Fruit fly (Drosophila melanogaster) whole organism, embryonic: ENCODE measurements around the gene CG8149.

Experiments
- B-H1 ChIP-seq: fragments of 200-800 bp; sonication (Bioruptor generic); IDR thresholded peaks from 3 replicates; pipeline ENCODE4 v1.3.6; 2022; ENCODE audit warnings: missing biosample characterization, missing genetic modification characterization
- B-H2 ChIP-seq: fragments of 200-800 bp; sonication (Bioruptor generic); optimal IDR thresholded peaks from 2 replicates; lab custom pipeline; 2018; ENCODE audit warnings: missing biosample characterization, mild to moderate bottlenecking, missing genetic modification characterization
- Blimp-1 ChIP-seq: fragments of 200-800 bp; sonication (Bioruptor generic); optimal IDR thresholded peaks from 3 replicates; lab custom pipeline; 2018; ENCODE audit warnings: missing biosample characterization, missing genetic modification characterization, mild to moderate bottlenecking, moderate library complexity, missing genetic modification reagents
- CG10209 ChIP-seq: fragments of 200-800 bp; sonication (Bioruptor generic); optimal IDR thresholded peaks from 3 replicates; lab custom pipeline; 2017; ENCODE audit warnings: missing biosample characterization, mild to moderate bottlenecking, missing genetic modification characterization, missing genetic modification reagents
- CG10543 ChIP-seq: fragments of 200-800 bp; sonication (Bioruptor generic); optimal IDR thresholded peaks from 3 replicates; lab custom pipeline; 2017; ENCODE audit warnings: missing biosample characterization, mild to moderate bottlenecking, missing genetic modification characterization, moderate library complexity
- CG11560 ChIP-seq: fragments of 200-800 bp; sonication (Bioruptor generic); IDR thresholded peaks from 3 replicates; pipeline ENCODE4 v1.3.6; 2022; ENCODE audit warnings: missing biosample characterization, missing genetic modification characterization
- CG12071 ChIP-seq: fragments of 200-800 bp; sonication (Bioruptor generic); optimal IDR thresholded peaks from 3 replicates; lab custom pipeline; 2018; ENCODE audit warnings: missing biosample characterization, mild to moderate bottlenecking, missing genetic modification characterization
- CG12744 ChIP-seq: fragments of 200-800 bp; sonication (Bioruptor generic); optimal IDR thresholded peaks from 2 replicates; lab custom pipeline; 2016; ENCODE audit warnings: missing biosample characterization, missing genetic modification characterization
- CG15269 ChIP-seq: fragments of 200-800 bp; sonication (Bioruptor generic); optimal IDR thresholded peaks from 2 replicates; lab custom pipeline; 2018; ENCODE audit warnings: missing biosample characterization, mild to moderate bottlenecking, missing genetic modification characterization, moderate library complexity
- CG15514 ChIP-seq: fragments of 200-800 bp; sonication (Bioruptor generic); optimal IDR thresholded peaks from 3 replicates; lab custom pipeline; 2017; ENCODE audit warnings: missing biosample characterization, missing genetic modification characterization, mild to moderate bottlenecking, moderate library complexity, missing genetic modification reagents
- CG17359 ChIP-seq: fragments of 200-800 bp; sonication (Bioruptor generic); optimal IDR thresholded peaks from 3 replicates; lab custom pipeline; 2018; ENCODE audit warnings: missing biosample characterization, mild to moderate bottlenecking, missing genetic modification characterization, moderate library complexity
- CG2199 ChIP-seq: fragments of 200-800 bp; sonication (Bioruptor generic); IDR thresholded peaks from 3 replicates; pipeline ENCODE4 v1.3.6; 2022; ENCODE audit warnings: missing biosample characterization, missing genetic modification characterization
- CG30403 ChIP-seq: fragments of 200-800 bp; sonication (Bioruptor generic); optimal IDR thresholded peaks from 3 replicates; lab custom pipeline; 2016; ENCODE audit warnings: missing biosample characterization, missing genetic modification characterization
- CG33213 ChIP-seq: fragments of 200-800 bp; sonication (Bioruptor generic); optimal IDR thresholded peaks from 3 replicates; lab custom pipeline; 2016; ENCODE audit warnings: missing biosample characterization, missing genetic modification characterization
- CG8944 ChIP-seq: fragments of 200-800 bp; sonication (Bioruptor generic); optimal IDR thresholded peaks from 3 replicates; lab custom pipeline; 2016; ENCODE audit warnings: missing biosample characterization, missing genetic modification characterization
- CHES-1-like ChIP-seq: fragments of 200-800 bp; sonication (Bioruptor generic); optimal IDR thresholded peaks from 2 replicates; lab custom pipeline; 2016; ENCODE audit warnings: missing biosample characterization, missing genetic modification characterization
- CTCF ChIP-seq: fragments of 200-800 bp; sonication (Bioruptor generic); optimal IDR thresholded peaks from 2 replicates; lab custom pipeline; 2017; ENCODE audit warnings: missing biosample characterization, mild to moderate bottlenecking, missing genetic modification characterization, moderate library complexity
- Camta ChIP-seq: fragments of 200-800 bp; sonication (Bioruptor generic); optimal IDR thresholded peaks from 2 replicates; lab custom pipeline; 2016; ENCODE audit warnings: missing biosample characterization, missing genetic modification characterization
- Deaf1 ChIP-seq: fragments of 200-800 bp; optimal IDR thresholded peaks from 3 replicates; lab custom pipeline; 2019; ENCODE audit warnings: missing biosample characterization, mild to moderate bottlenecking, missing genetic modification characterization, moderate library complexity
- Doc2 ChIP-seq: fragments of 200-800 bp; sonication (Bioruptor generic); IDR thresholded peaks from 2 replicates; pipeline ENCODE4 v1.3.6; 2022; ENCODE audit warnings: missing biosample characterization, missing genetic modification characterization
- Gug ChIP-seq: fragments of 200-800 bp; sonication (Bioruptor generic); IDR thresholded peaks from 4 replicates; pipeline ENCODE4 v1.3.6; 2022; ENCODE audit warnings: missing biosample characterization, missing genetic modification characterization
- Hr3 ChIP-seq: fragments of 200-800 bp; sonication (Bioruptor generic); optimal IDR thresholded peaks from 3 replicates; lab custom pipeline; 2016; ENCODE audit warnings: missing biosample characterization, missing genetic modification characterization
- Mad ChIP-seq: fragments of 200-800 bp; sonication (Bioruptor generic); optimal IDR thresholded peaks from 2 replicates; lab custom pipeline; 2016; ENCODE audit warnings: missing biosample characterization, missing genetic modification characterization
- Med ChIP-seq: fragments of 200-800 bp; sonication (Bioruptor generic); peaks from one replicate; lab custom pipeline; 2016; ENCODE audit warnings: missing biosample characterization, missing genetic modification characterization, mild to moderate bottlenecking, inconsistent platforms, moderate library complexity
- NFAT ChIP-seq: fragments of 200-800 bp; sonication (Bioruptor generic); IDR thresholded peaks from 2 replicates; pipeline ENCODE4 v1.3.6; 2022; ENCODE audit warnings: missing biosample characterization, missing genetic modification characterization
- Opbp ChIP-seq: fragments of 200-800 bp; sonication (Bioruptor generic); IDR thresholded peaks from 3 replicates; pipeline ENCODE4 v1.3.6; 2022; ENCODE audit warnings: missing biosample characterization, missing genetic modification characterization; ENCODE audit not compliant: partially characterized antibody
- Side ChIP-seq: fragments of 200-800 bp; sonication (Bioruptor generic); optimal IDR thresholded peaks from 2 replicates; lab custom pipeline; 2016; ENCODE audit warnings: missing biosample characterization, missing genetic modification characterization
- aop ChIP-seq: fragments of 200-800 bp; sonication (Bioruptor generic); IDR thresholded peaks from 2 replicates; pipeline ENCODE4 v1.3.6; 2022; ENCODE audit warnings: missing biosample characterization, missing genetic modification characterization
- ap ChIP-seq: fragments of 200-800 bp; sonication (Bioruptor generic); IDR thresholded peaks from 2 replicates; pipeline ENCODE4 v1.3.6; 2022; ENCODE audit warnings: missing biosample characterization, missing genetic modification characterization
- bab2 ChIP-seq: fragments of 200-800 bp; sonication (Bioruptor generic); optimal IDR thresholded peaks from 2 replicates; lab custom pipeline; 2016; ENCODE audit warnings: missing biosample characterization, missing genetic modification characterization
- caup ChIP-seq: fragments of 200-800 bp; sonication (Bioruptor generic); optimal IDR thresholded peaks from 3 replicates; lab custom pipeline; 2017; ENCODE audit warnings: missing biosample characterization, mild to moderate bottlenecking, missing genetic modification characterization, moderate library complexity; ENCODE audit not compliant: severe bottlenecking
- crc ChIP-seq: fragments of 200-800 bp; sonication (Bioruptor generic); optimal IDR thresholded peaks from 2 replicates; lab custom pipeline; 2016; ENCODE audit warnings: missing biosample characterization, missing genetic modification characterization
- crol ChIP-seq: fragments of 200-800 bp; sonication (Bioruptor generic); IDR thresholded peaks from 2 replicates; pipeline ENCODE4 v1.3.6; 2022; ENCODE audit warnings: missing biosample characterization, missing genetic modification characterization
- cwo ChIP-seq: fragments of 200-800 bp; sonication (Bioruptor generic); optimal IDR thresholded peaks from 3 replicates; lab custom pipeline; 2017; ENCODE audit warnings: missing biosample characterization, missing genetic modification characterization, mild to moderate bottlenecking, moderate library complexity, missing genetic modification reagents
- dan ChIP-seq: fragments of 200-800 bp; sonication (Bioruptor generic); IDR thresholded peaks from 2 replicates; pipeline ENCODE4 v1.3.6; 2022; ENCODE audit warnings: missing biosample characterization, missing genetic modification characterization
- dmrt99B ChIP-seq: fragments of 200-800 bp; sonication (Bioruptor generic); optimal IDR thresholded peaks from 2 replicates; lab custom pipeline; 2018; ENCODE audit warnings: missing biosample characterization, mild to moderate bottlenecking, missing genetic modification characterization, moderate library complexity
- gem ChIP-seq: fragments of 200-800 bp; sonication (Bioruptor generic); optimal IDR thresholded peaks from 2 replicates; lab custom pipeline; 2019; ENCODE audit warnings: missing biosample characterization, mild to moderate bottlenecking, missing genetic modification characterization, moderate library complexity
- jing ChIP-seq: fragments of 200-800 bp; sonication (Bioruptor generic); optimal IDR thresholded peaks from 2 replicates; lab custom pipeline; 2018; ENCODE audit warnings: missing biosample characterization, mild to moderate bottlenecking, missing genetic modification characterization
- lab ChIP-seq: fragments of 200-800 bp; sonication (Bioruptor generic); optimal IDR thresholded peaks from 3 replicates; lab custom pipeline; 2017; ENCODE audit warnings: missing biosample characterization, missing genetic modification characterization, mild to moderate bottlenecking, moderate library complexity, missing genetic modification reagents
- lola ChIP-seq, 3 experiments: fragments of >200 bp in 2 of 3; fragments of 200-800 bp in 1 of 3; sonication (Bioruptor generic) in 1 of 3; optimal IDR thresholded peaks; 2 replicates each; lab custom pipeline; 2017 to 2019; ENCODE audit warnings: missing biosample characterization in 3 of 3, missing genetic modification characterization in 3 of 3, mild to moderate bottlenecking in 1 of 3, moderate library complexity in 1 of 3
- mam ChIP-seq: fragments of 200-800 bp; sonication (Bioruptor generic); optimal IDR thresholded peaks from 3 replicates; lab custom pipeline; 2016; ENCODE audit warnings: missing biosample characterization, missing genetic modification characterization
- nom ChIP-seq: fragments of 200-800 bp; sonication (Bioruptor generic); optimal IDR thresholded peaks from 2 replicates; lab custom pipeline; 2017; ENCODE audit warnings: missing biosample characterization, missing genetic modification characterization, mild to moderate bottlenecking, moderate library complexity, missing genetic modification reagents
- onecut ChIP-seq: fragments of 200-800 bp; sonication (Bioruptor generic); IDR thresholded peaks from 2 replicates; pipeline ENCODE4 v1.3.6; 2022; ENCODE audit warnings: missing biosample characterization, missing genetic modification characterization
- pros ChIP-seq: fragments of 200-800 bp; sonication (Bioruptor generic); optimal IDR thresholded peaks from 3 replicates; lab custom pipeline; 2019; ENCODE audit warnings: missing biosample characterization, mild to moderate bottlenecking, missing genetic modification characterization, moderate library complexity
- sob ChIP-seq: fragments of 200-800 bp; sonication (Bioruptor generic); IDR thresholded peaks from 2 replicates; pipeline ENCODE4 v1.3.6; 2022; ENCODE audit warnings: missing biosample characterization, missing genetic modification characterization
- tin ChIP-seq: fragments of 200-800 bp; sonication (Bioruptor generic); optimal IDR thresholded peaks from 3 replicates; lab custom pipeline; 2016; ENCODE audit warnings: missing biosample characterization, missing genetic modification characterization
- usp ChIP-seq: fragments of >200 bp; optimal IDR thresholded peaks from 2 replicates; lab custom pipeline; 2017; ENCODE audit warnings: missing biosample characterization, missing genetic modification characterization
- wdn ChIP-seq: fragments of 200-800 bp; sonication (Bioruptor generic); IDR thresholded peaks from 2 replicates; pipeline ENCODE4 v1.3.6; 2022; ENCODE audit warnings: missing biosample characterization, missing genetic modification characterization
- zen ChIP-seq: fragments of 200-800 bp; sonication (Bioruptor generic); optimal IDR thresholded peaks from 3 replicates; lab custom pipeline; 2018; ENCODE audit warnings: missing biosample characterization, mild to moderate bottlenecking, missing genetic modification characterization, moderate library complexity

The CG8149 gene

dm6 chr3R:9500193-9501051 is 4.0 kb upstream of the CG8149 start (continued):
- TF ChIP-seq crol (GFP tag; lab: Robert Waterston, UW) (0 out of 2 replicates have a peak, but pooled peaks have one; percentile 6), Med (GFP tag; lab: Kevin White, UChicago) (peak; percentile 66), Camta (GFP tag; lab: Kevin White, UChicago) (no peak), CG10209 (no peak), Mad (GFP tag; lab: Kevin White, UChicago) (no peak), ap (no peak), CG2199 (peak; percentile 34; the same call in 1 of the 3 replicates), CTCF (GFP tag; lab: Kevin White, UChicago) (no peak), lola (GFP tag; optimal IDR thresholded peaks at IDR 0.05; lab: Kevin White, UChicago) (no peak), dmrt99B (tag; lab: Kevin White, UChicago) (no peak), CG30403 (GFP tag; lab: Kevin White, UChicago) (no peak), CG8944 (no peak), pros (GFP tag; lab: Kevin White, UChicago) (peak; percentile 70), Gug (GFP tag; lab: Robert Waterston, UW) (no peak), Doc2 (no peak), CG11560 (no peak), CG10543 (GFP tag; lab: Kevin White, UChicago) (peak; percentile 30), aop (GFP tag; lab: Robert Waterston, UW) (no peak), onecut (GFP tag; lab: Robert Waterston, UW) (no peak), CG33213 (GFP tag; lab: Kevin White, UChicago) (no peak), caup (GFP tag; lab: Kevin White, UChicago) (no peak), CG17359 (no peak), usp (GFP tag; lab: Kevin White, UChicago) (no peak), Side (GFP tag; lab: Kevin White, UChicago) (no peak), zen (tag; lab: Kevin White, UChicago) (no peak), dan (GFP tag; lab: Robert Waterston, UW) (no peak), jing (GFP tag; lab: Kevin White, UChicago) (no peak), bab2 (peak; percentile 8), CG15514 (GFP tag; lab: Kevin White, UChicago) (peak; percentile 24), wdn (GFP tag; lab: Robert Waterston, UW) (0 out of 2 replicates have a peak, but pooled peaks have one; percentile 15), CG15269 (tag; lab: Kevin White, UChicago) (no peak), CG12071 (GFP tag; lab: Kevin White, UChicago) (peak; percentile 1), B-H1 (GFP tag; lab: Robert Waterston, UW) (no peak), nom (GFP tag; lab: Kevin White, UChicago) (no peak), cwo (GFP tag; lab: Kevin White, UChicago) (peak; percentile 34), tin (no peak), Blimp-1 (GFP tag; lab: Kevin White, UChicago) (peak; percentile 68), Hr3 (GFP tag; lab: Kevin White, UChicago) (no peak), Deaf1 (no peak), B-H2 (GFP tag; lab: Kevin White, UChicago) (no peak), sob (GFP tag; lab: Robert Waterston, UW) (0 out of 2 replicates have a peak, but pooled peaks have one; percentile 26), crc (GFP tag; lab: Kevin White, UChicago) (no peak), CG12744 (GFP tag; lab: Kevin White, UChicago) (no peak), Opbp (no peak), lab (GFP tag; lab: Kevin White, UChicago) (peak; percentile 43), CHES-1-like (GFP tag; lab: Kevin White, UChicago) (no peak), gem (tag; lab: Kevin White, UChicago) (peak; percentile 4), NFAT (GFP tag; lab: Robert Waterston, UW) (peak; percentile 38; the same call in 1 of the 2 replicates), mam (GFP tag; lab: Kevin White, UChicago) (peak; percentile 15)
